Fruit fly (Drosophila melanogaster): ENCODE results near the gene CG17855.

DNA sequence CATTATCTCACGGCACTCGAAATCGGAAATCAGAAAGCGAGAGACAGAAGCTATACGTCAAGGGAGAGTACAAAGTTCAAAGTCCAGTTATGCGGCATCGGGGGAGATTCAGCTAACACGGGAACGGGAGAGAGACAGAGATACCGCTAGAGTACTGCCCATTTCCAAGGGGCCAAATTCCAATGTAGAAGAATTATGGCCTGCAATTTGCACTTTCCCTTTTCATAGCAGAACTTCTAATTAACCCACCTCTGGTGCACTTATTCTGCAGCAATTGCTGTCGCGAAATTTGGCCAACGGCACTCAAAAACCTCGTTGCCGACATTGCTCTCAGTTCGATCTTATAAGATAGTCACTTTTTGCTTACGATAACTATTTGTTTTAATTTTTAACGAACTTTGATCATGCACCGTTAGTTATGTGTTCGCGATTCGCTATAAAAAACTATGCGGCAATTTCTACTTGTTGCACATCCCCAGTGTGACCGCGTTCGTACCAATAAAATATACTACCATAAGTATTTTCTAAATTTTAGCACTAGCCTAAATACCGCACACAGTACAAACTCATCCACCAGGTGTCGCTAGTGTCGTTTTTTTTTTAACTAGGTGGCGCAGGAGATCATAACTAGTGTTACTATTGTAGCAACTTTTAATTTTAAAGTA lies 36.1 kb downstream of the CG17855 start, which contains the start of gene Mtpalpha:
- TF ChIP-seq EcR (GFP tag; optimal IDR thresholded peaks at IDR 0.05) = peak; percentile 33
- peak; percentile 68 for TF ChIP-seq CG9948 (tag; optimal IDR thresholded peaks at IDR 0.05)
- TF ChIP-seq gl (tag; optimal IDR thresholded peaks at IDR 0.05) = peak; percentile 99
- peak; percentile 75 for TF ChIP-seq CG17806 (tag; optimal IDR thresholded peaks at IDR 0.05)
- TF ChIP-seq CG12605 (GFP tag; IDR thresholded peaks at IDR 0.05) = peak; percentile 95
- peak; percentile 87 for TF ChIP-seq CG34367 (tag; optimal IDR thresholded peaks at IDR 0.05)
- TF ChIP-seq D1 (tag; optimal IDR thresholded peaks at IDR 0.05) = peak; percentile 13
- peak; percentile 88 for TF ChIP-seq CG32121 (GFP tag; IDR thresholded peaks at IDR 0.05)
- TF ChIP-seq Ets98B (GFP tag; IDR thresholded peaks at IDR 0.05) = peak; percentile 92
- peak; percentile 99 for TF ChIP-seq CG13204 (GFP tag; optimal IDR thresholded peaks at IDR 0.05)
- TF ChIP-seq rn (GFP tag; IDR thresholded peaks at IDR 0.05) = peak; percentile 43; the same call in 1 of the 2 replicates
- peak; percentile 85 for TF ChIP-seq fd96Ca (GFP tag; IDR thresholded peaks at IDR 0.05)
- TF ChIP-seq Pif1B (GFP tag; optimal IDR thresholded peaks at IDR 0.05) = peak; percentile 91
